Worm (Caenorhabditis elegans): ENCODE measurements around the gene tag-153.

DNA sequence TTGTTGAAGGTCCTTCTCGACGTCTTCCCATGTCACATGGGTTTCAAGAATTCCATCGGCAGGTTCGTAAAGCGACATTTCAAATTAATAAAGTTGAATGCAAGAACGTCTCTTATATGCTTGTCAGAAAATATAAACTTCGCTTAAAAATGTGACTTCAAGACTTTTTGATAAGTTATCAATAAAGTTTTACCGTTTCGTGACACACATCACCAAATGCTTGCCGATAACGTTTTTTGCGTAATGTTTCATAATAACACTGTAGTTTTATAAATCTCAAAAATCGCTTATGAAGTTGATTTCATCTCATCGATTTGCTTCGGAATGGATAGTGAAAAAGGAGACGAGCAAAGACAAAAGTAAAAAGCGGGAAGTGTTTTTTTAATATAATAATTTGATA lies 50.6 kb downstream of the tag-153 start, which contains the start of gene E02C12.8:
- no peak for TF ChIP-seq tbx-11 (GFP tag; IDR thresholded peaks at IDR 0.05)
- TF ChIP-seq ama-1 (optimal IDR thresholded peaks at IDR 0.05) = no peak
- TF ChIP-seq tra-4 (tag; optimal IDR thresholded peaks at IDR 0.05) = no peak
- no peak for TF ChIP-seq B0310.2 (tag; optimal IDR thresholded peaks at IDR 0.05)
- no peak for TF ChIP-seq hmbx-1 (tag; optimal IDR thresholded peaks at IDR 0.05)
- no peak for TF ChIP-seq flt-1 (GFP tag; IDR thresholded peaks at IDR 0.05)
- TF ChIP-seq pes-1 (GFP tag; IDR thresholded peaks at IDR 0.05) = no peak
- no peak for TF ChIP-seq ceh-13 (GFP tag; optimal IDR thresholded peaks at IDR 0.05)
- TF ChIP-seq tbx-37 (GFP tag; conservative IDR thresholded peaks at IDR 0.05) = no peak
- TF ChIP-seq scrt-1 (GFP tag; IDR thresholded peaks at IDR 0.05) = no peak
- TF ChIP-seq aly-1 (tag; optimal IDR thresholded peaks at IDR 0.05) = no peak

All from whole organism, early embryonic.